Worm (Caenorhabditis elegans) whole organism, L1 larva: Measurements from ENCODE around the gene T19H5.7.

Source experiments
- blmp-1 ChIP-seq: fragments of 150-350 bp; optimal IDR thresholded peaks from 2 replicates; lab custom pipeline; 2014; ENCODE audit warnings: missing biosample characterization, missing genetic modification characterization
- ets-5 ChIP-seq: fragments of 200-800 bp; sonication (Bioruptor generic); IDR thresholded peaks from 2 replicates; pipeline ENCODE4 v1.3.6; 2022; ENCODE audit warnings: missing genetic modification characterization, missing compliant biosample characterization
- fkh-10 ChIP-seq: sonication (generic microtip); optimal IDR thresholded peaks from 2 replicates; lab custom pipeline; 2017; ENCODE audit warnings: missing biosample characterization, missing genetic modification reagents, missing genetic modification characterization
- lin-13 ChIP-seq: fragments of 150-350 bp; optimal IDR thresholded peaks from 2 replicates; lab custom pipeline; 2014; ENCODE audit warnings: missing biosample characterization, missing genetic modification reagents, missing genetic modification characterization
- nhr-11 ChIP-seq: fragments of 150-350 bp; optimal IDR thresholded peaks from 2 replicates; lab custom pipeline; 2014; ENCODE audit warnings: missing biosample characterization, missing genetic modification characterization
- nhr-237 ChIP-seq: fragments of 150-350 bp; optimal IDR thresholded peaks from 2 replicates; lab custom pipeline; 2014; ENCODE audit warnings: missing biosample characterization, missing genetic modification characterization
- nhr-47 ChIP-seq: sonication (generic microtip); optimal IDR thresholded peaks from 2 replicates; lab custom pipeline; 2016; ENCODE audit warnings: mild to moderate bottlenecking, missing genetic modification characterization, moderate library complexity, missing compliant biosample characterization
- nhr-77 ChIP-seq: fragments of 150-350 bp; optimal IDR thresholded peaks from 2 replicates; lab custom pipeline; 2014; ENCODE audit warnings: missing biosample characterization, missing genetic modification characterization
- ztf-11 ChIP-seq, 2 experiments: sonication (generic microtip); optimal IDR thresholded peaks; 2 replicates each; lab custom pipeline; 2016 to 2017; ENCODE audit warnings: missing genetic modification characterization in 2 of 2, missing biosample characterization in 1 of 2, missing compliant biosample characterization in 1 of 2

DNA sequence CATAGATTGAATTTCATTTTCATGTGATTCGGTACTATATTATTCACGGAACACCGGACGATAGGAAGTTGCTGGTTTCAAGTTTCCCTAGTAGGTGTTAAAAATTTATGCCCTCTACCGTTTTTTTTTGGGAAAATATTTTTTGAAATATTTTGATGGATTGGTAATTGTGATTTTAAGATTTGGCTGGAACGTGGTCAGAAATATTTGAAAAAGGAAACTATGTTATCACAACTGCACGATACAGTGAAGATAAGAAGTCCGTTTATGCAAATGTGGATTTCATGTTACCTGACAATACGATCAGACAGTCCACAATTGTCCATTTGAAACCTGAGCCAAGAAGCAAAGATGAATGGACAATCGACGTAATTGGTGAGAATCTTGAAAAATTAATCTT lies 43.1 kb upstream of the T19H5.7 start, which contains the start of gene AH6.17:
- no peak for TF ChIP-seq blmp-1 (tag; lab: Kevin White, UChicago)
- no peak for TF ChIP-seq lin-13 (GFP tag; lab: Kevin White, UChicago)
- no peak for TF ChIP-seq nhr-11 (tag; lab: Kevin White, UChicago)
- no peak for TF ChIP-seq nhr-237 (tag; lab: Kevin White, UChicago)
- no peak for TF ChIP-seq nhr-77 (tag; lab: Kevin White, UChicago)
- no peak for TF ChIP-seq fkh-10 (GFP tag; lab: Kevin White, UChicago)
- TF ChIP-seq ets-5 (GFP tag; lab: Robert Waterston, UW), result no peak
- no peak for TF ChIP-seq ztf-11 (tag; optimal IDR thresholded peaks at IDR 0.05; lab: Kevin White, UChicago)
- no peak for TF ChIP-seq nhr-47 (tag; lab: Kevin White, UChicago)
